Worm (Caenorhabditis elegans) whole organism, L2 larva: Measurements from ENCODE around the gene T16H12.13.
A peak's percentile ranks its signal among the peaks of the same experiment; 100 is the strongest.

Source experiments
- C34F6.9 ChIP-seq: fragments of 150-350 bp; optimal IDR thresholded peaks from 2 replicates; lab custom pipeline; 2014; ENCODE audit warnings: missing biosample characterization, missing genetic modification characterization
- F13H6.1 ChIP-seq: sonication (generic microtip); optimal IDR thresholded peaks from 2 replicates; lab custom pipeline; 2016; ENCODE audit warnings: missing genetic modification characterization, missing compliant biosample characterization
- R02D3.7 ChIP-seq: fragments of 150-350 bp; optimal IDR thresholded peaks from 2 replicates; lab custom pipeline; 2014; ENCODE audit warnings: missing biosample characterization, missing genetic modification characterization
- aly-2 ChIP-seq: fragments of 150-350 bp; optimal IDR thresholded peaks from 2 replicates; lab custom pipeline; 2014; ENCODE audit warnings: missing biosample characterization, missing genetic modification characterization
- ama-1 ChIP-seq: fragments of 150-350 bp; optimal IDR thresholded peaks from 2 replicates; lab custom pipeline; 2018; ENCODE audit warnings: inconsistent platforms
- ceh-16 ChIP-seq: fragments of 150-350 bp; optimal IDR thresholded peaks from 2 replicates; lab custom pipeline; 2014; ENCODE audit warnings: missing biosample characterization, missing genetic modification characterization
- ceh-82 ChIP-seq: fragments of 150-350 bp; optimal IDR thresholded peaks from 2 replicates; lab custom pipeline; 2014; ENCODE audit warnings: missing biosample characterization, missing genetic modification characterization
- crh-2 ChIP-seq: sonication (generic microtip); optimal IDR thresholded peaks from 2 replicates; lab custom pipeline; 2017; ENCODE audit warnings: missing biosample characterization, missing genetic modification characterization
- egl-27 ChIP-seq: sonication (generic microtip); optimal IDR thresholded peaks from 3 replicates; lab custom pipeline; 2017; ENCODE audit warnings: missing biosample characterization, missing genetic modification reagents, missing genetic modification characterization
- elt-1 ChIP-seq: fragments of 150-350 bp; optimal IDR thresholded peaks from 2 replicates; lab custom pipeline; 2014; ENCODE audit warnings: missing biosample characterization, missing genetic modification characterization
- fos-1 ChIP-seq: fragments of 150-350 bp; optimal IDR thresholded peaks from 2 replicates; lab custom pipeline; 2014; ENCODE audit warnings: missing biosample characterization, missing genetic modification characterization
- gmeb-1 ChIP-seq: fragments of 150-350 bp; optimal IDR thresholded peaks from 2 replicates; lab custom pipeline; 2014; ENCODE audit warnings: missing biosample characterization, missing genetic modification characterization
- lin-11 ChIP-seq: fragments of 150-350 bp; sonication (generic microtip); optimal IDR thresholded peaks from 2 replicates; lab custom pipeline; 2014; ENCODE audit warnings: missing biosample characterization, missing genetic modification characterization, inconsistent platforms, mixed read lengths
- lin-13 ChIP-seq: fragments of 150-350 bp; optimal IDR thresholded peaks from 2 replicates; lab custom pipeline; 2014; ENCODE audit warnings: missing biosample characterization, missing genetic modification reagents, missing genetic modification characterization
- lsy-2 ChIP-seq, 2 experiments: fragments of 150-350 bp in 1 of 2; sonication (generic microtip) in 1 of 2; optimal IDR thresholded peaks; 2 replicates each; lab custom pipeline; 2014 to 2017; ENCODE audit warnings: missing biosample characterization in 2 of 2, missing genetic modification characterization in 2 of 2
- mbf-1 ChIP-seq: sonication (generic microtip); optimal IDR thresholded peaks from 2 replicates; lab custom pipeline; 2017; ENCODE audit warnings: missing biosample characterization, missing genetic modification characterization
- mdl-1 ChIP-seq, 2 experiments: fragments of 150-350 bp in 1 of 2; sonication (generic microtip) in 1 of 2; optimal IDR thresholded peaks; 2 replicates each; lab custom pipeline; 2017; ENCODE audit warnings: missing biosample characterization in 2 of 2, missing genetic modification characterization in 2 of 2
- nhr-11 ChIP-seq: fragments of 150-350 bp; optimal IDR thresholded peaks from 2 replicates; lab custom pipeline; 2014; ENCODE audit warnings: missing biosample characterization, missing genetic modification characterization
- nhr-12 ChIP-seq: fragments of 150-350 bp; optimal IDR thresholded peaks from 2 replicates; lab custom pipeline; 2014; ENCODE audit warnings: missing biosample characterization, missing genetic modification characterization
- nhr-129 ChIP-seq: fragments of 150-350 bp; optimal IDR thresholded peaks from 2 replicates; lab custom pipeline; 2014; ENCODE audit warnings: missing biosample characterization, missing genetic modification characterization
- nhr-21 ChIP-seq: fragments of 150-350 bp; optimal IDR thresholded peaks from 2 replicates; lab custom pipeline; 2014; ENCODE audit warnings: missing biosample characterization, missing genetic modification characterization
- nhr-23 ChIP-seq: fragments of 150-350 bp; optimal IDR thresholded peaks from 2 replicates; lab custom pipeline; 2014; ENCODE audit warnings: missing biosample characterization, missing genetic modification reagents, missing genetic modification characterization
- nhr-237 ChIP-seq: fragments of 150-350 bp; optimal IDR thresholded peaks from 2 replicates; lab custom pipeline; 2014; ENCODE audit warnings: missing biosample characterization, missing genetic modification characterization
- nhr-6 ChIP-seq: fragments of 150-350 bp; optimal IDR thresholded peaks from 2 replicates; lab custom pipeline; 2014; ENCODE audit warnings: missing biosample characterization, missing genetic modification characterization
- sma-3 ChIP-seq: sonication (generic microtip); optimal IDR thresholded peaks from 2 replicates; lab custom pipeline; 2016; ENCODE audit warnings: missing genetic modification reagents, missing genetic modification characterization, missing compliant biosample characterization
- sma-9 ChIP-seq, 2 experiments: fragments of 150-350 bp in 1 of 2; sonication (generic microtip) in 1 of 2; optimal IDR thresholded peaks; 2 replicates each; lab custom pipeline; 2014 to 2016; ENCODE audit warnings: missing genetic modification characterization in 2 of 2, mild to moderate bottlenecking in 1 of 2, missing biosample characterization in 1 of 2, missing compliant biosample characterization in 1 of 2, missing genetic modification reagents in 1 of 2, moderate library complexity in 1 of 2
- unc-39 ChIP-seq: fragments of 150-350 bp; optimal IDR thresholded peaks from 2 replicates; lab custom pipeline; 2014; ENCODE audit warnings: missing biosample characterization, missing genetic modification characterization
- unc-55 ChIP-seq: fragments of 150-350 bp; sonication (generic microtip); optimal IDR thresholded peaks from 3 replicates; lab custom pipeline; 2014; ENCODE audit warnings: missing biosample characterization, missing genetic modification reagents, missing genetic modification characterization
- unc-62 ChIP-seq: fragments of 150-350 bp; optimal IDR thresholded peaks from 2 replicates; lab custom pipeline; 2014; ENCODE audit warnings: missing biosample characterization, missing genetic modification reagents, missing genetic modification characterization
- zag-1 ChIP-seq: fragments of 150-350 bp; optimal IDR thresholded peaks from 2 replicates; lab custom pipeline; 2014; ENCODE audit warnings: missing biosample characterization, missing genetic modification characterization
- ztf-1 ChIP-seq: fragments of 200-800 bp; sonication (Bioruptor generic); conservative IDR thresholded peaks from 2 replicates; pipeline ENCODE4 v1.3.6; 2022; ENCODE audit warnings: missing genetic modification characterization, missing compliant biosample characterization
- ztf-4 ChIP-seq: fragments of 150-350 bp; optimal IDR thresholded peaks from 2 replicates; lab custom pipeline; 2014; ENCODE audit warnings: missing biosample characterization, missing genetic modification characterization

The T16H12.13 gene

DNA sequence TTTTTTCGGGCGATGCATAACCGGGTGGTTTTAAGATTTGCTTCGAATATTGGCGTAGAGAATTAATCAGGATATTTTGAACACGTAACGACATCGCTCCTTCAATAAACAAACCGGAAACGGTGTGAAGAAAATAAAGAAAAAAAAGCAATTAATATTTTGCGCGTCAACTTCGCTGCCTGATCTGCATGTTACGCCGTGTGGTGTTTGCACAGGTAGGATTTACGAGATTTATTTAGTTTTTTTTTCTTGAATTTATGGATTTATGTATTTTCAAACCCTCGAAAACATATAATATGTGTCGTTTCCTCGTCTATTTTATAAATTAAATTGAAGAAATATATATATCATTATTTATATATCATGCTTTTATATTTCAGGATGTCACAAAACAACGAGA is 29.5 kb downstream of the T16H12.13 start, which contains the start of the genes ZK1128.1 and mett-10:
ZK1128.1 (minus strand) TSS at position 99 of the 400 bp plus-strand sequence.
mett-10 (plus strand) TSS at position 375 of the 400 bp plus-strand sequence.
- peak in 1 of 2 experiments; percentile 58 for TF ChIP-seq lsy-2 (tag; optimal IDR thresholded peaks at IDR 0.05; lab: Kevin White, UChicago)
- peak; percentile 66 for TF ChIP-seq R02D3.7 (tag; lab: Kevin White, UChicago)
- TF ChIP-seq C34F6.9 (tag; lab: Kevin White, UChicago) = peak; percentile 48
- no peak for TF ChIP-seq fos-1 (tag; lab: Kevin White, UChicago)
- no peak for TF ChIP-seq crh-2
- peak; percentile 60 for TF ChIP-seq gmeb-1
- no peak for TF ChIP-seq elt-1
- no peak for TF ChIP-seq mdl-1 (tag; optimal IDR thresholded peaks at IDR 0.05; lab: Kevin White, UChicago)
- peak; percentile 54 for TF ChIP-seq unc-55 (GFP tag; lab: Kevin White, UChicago)
- TF ChIP-seq, all 48 proteins: peak for 5

DNA sequence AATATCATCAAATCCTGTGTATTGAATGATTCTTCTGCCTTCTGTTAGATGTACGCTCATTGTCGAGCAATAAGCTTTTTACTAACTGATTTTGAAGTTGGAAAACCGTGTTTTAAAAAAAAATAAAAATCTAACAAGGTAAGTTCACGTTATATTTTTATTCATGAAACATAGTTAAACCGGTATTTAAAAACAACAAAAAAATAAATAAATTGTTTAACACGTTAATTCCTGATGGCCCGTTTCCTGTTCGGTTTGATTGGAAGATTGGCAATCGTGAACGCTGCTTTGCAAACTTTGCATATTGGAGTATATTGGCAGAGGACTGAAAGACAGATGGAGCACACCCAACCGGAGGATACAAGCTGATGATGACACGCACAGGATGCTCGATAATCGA is 33.6 kb downstream of the T16H12.13 start, which contains the start of gene ZK1128.3:
ZK1128.3 (minus strand) TSS at position 101 of the 400 bp plus-strand sequence.
- TF ChIP-seq F13H6.1 (tag; lab: Kevin White, UChicago) = no peak
- TF ChIP-seq egl-27 (tag; lab: Kevin White, UChicago) = no peak
- no peak for TF ChIP-seq nhr-23 (tag; lab: Kevin White, UChicago)
- TF ChIP-seq fos-1 (tag; lab: Kevin White, UChicago) = no peak
- no peak for TF ChIP-seq nhr-6 (tag; lab: Kevin White, UChicago)
- no peak for TF ChIP-seq ztf-1 (GFP tag; lab: Robert Waterston, UW)
- no peak for TF ChIP-seq nhr-21 (tag; lab: Kevin White, UChicago)
- no peak for TF ChIP-seq nhr-11 (tag; lab: Kevin White, UChicago)
- TF ChIP-seq lin-11 (tag; lab: Kevin White, UChicago) = no peak
- TF ChIP-seq ztf-4 (tag; lab: Kevin White, UChicago) = no peak
- TF ChIP-seq ceh-16 (tag; lab: Kevin White, UChicago) = no peak

DNA sequence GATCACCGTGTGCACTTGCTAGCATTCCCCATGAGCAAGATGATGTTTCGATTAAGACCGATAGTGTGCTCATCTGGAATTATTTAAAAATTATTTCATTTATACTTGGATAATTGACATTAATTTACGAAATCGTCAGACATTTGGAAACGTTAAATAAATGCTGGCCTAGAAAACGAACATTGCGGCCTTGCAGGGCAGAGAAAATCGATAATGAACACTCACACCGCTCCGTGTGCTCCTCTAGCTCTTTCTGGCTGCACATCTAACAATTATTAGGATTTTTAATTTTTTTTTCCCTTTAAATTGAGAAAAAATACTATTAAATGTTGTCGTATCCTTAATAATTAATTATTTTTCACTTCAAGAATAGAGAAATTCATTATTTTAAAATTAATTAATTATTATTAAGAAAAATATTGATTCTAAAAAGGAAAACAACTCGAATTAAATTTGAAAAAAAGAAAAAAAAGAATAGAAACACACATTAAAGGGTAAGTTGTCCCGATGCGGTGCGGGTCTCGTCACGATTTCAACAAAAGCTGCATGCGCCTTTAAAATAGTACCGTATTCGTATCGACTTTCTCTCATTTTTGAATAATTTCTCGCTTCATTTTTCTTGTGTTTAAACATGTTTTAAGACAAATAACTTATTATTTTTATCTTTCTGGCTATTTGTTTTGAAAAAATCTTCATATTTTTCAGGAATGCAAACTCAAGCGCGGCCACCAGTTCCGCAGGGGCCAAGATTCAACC is 35.1 kb downstream of the T16H12.13 start, which contains the start of the genes gtf-2H3 and ham-3:
gtf-2H3 (minus strand) TSS at position 73 of the 756 bp plus-strand sequence.
ham-3 (plus strand) TSS at position 706 of the 756 bp plus-strand sequence.
- TF ChIP-seq C34F6.9 (tag; lab: Kevin White, UChicago) (peak; percentile 40), lsy-2 (tag; optimal IDR thresholded peaks at IDR 0.05; lab: Kevin White, UChicago) (peak in 1 of 2 experiments; percentile 13), ama-1 (lab: Kevin White, UChicago) (no peak), mbf-1 (no peak), unc-39 (tag; lab: Kevin White, UChicago) (no peak), lin-13 (GFP tag; lab: Kevin White, UChicago) (no peak), unc-55 (GFP tag; lab: Kevin White, UChicago) (peak; percentile 34), unc-62 (GFP tag; lab: Kevin White, UChicago) (no peak)

DNA sequence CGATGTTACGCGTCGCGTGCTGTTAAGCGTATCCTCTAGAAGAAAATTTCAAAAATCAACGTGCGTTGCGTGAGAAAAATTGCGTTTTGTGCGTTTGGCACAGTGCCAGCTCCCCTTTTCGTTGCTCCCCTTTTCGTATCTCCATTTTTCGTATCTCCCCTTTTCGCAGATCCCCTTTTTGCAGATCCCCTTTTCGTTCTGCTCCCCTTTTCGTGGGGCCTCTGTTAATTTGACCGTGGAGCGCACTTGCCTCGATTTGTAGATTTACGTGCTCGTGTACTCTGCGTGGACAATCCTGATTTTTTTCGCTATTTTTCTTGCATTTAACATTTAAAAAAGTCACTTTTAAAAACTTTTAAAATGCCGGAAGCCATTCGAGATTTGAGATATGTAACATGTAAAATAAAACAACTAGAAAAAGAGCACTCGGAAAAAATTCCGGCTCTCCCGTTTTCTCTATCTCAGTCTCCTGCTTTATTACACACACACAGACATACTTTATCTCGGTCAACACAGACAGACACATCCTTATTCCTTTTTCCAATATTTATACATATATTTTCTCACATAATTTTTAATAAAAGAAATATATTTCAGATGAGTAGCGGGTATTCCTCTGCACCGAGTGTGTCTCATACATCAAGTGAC is 38.5 kb downstream of the T16H12.13 start, which contains the start of gene ttll-4:
ttll-4 (plus strand) TSS at position 598 of the 648 bp plus-strand sequence.
- TF ChIP-seq F13H6.1 (tag; lab: Kevin White, UChicago) (peak; percentile 49), nhr-12 (tag; lab: Kevin White, UChicago) (no peak), nhr-129 (tag; lab: Kevin White, UChicago) (peak; percentile 14), ztf-1 (GFP tag; lab: Robert Waterston, UW) (no peak), C34F6.9 (tag; lab: Kevin White, UChicago) (peak; percentile 55), sma-3 (peak; percentile 1), lin-13 (GFP tag; lab: Kevin White, UChicago) (peak; percentile 53), aly-2 (no peak), egl-27 (tag; lab: Kevin White, UChicago) (no peak), unc-55 (GFP tag; lab: Kevin White, UChicago) (peak; percentile 44), lsy-2 (tag; optimal IDR thresholded peaks at IDR 0.05; lab: Kevin White, UChicago) (peak; percentile 50 to 59), sma-9 (GFP tag; optimal IDR thresholded peaks at IDR 0.05; lab: Kevin White, UChicago) (peak; percentile 23), sma-9 (tag; optimal IDR thresholded peaks at IDR 0.05; lab: Kevin White, UChicago) (no peak), ama-1 (lab: Kevin White, UChicago) (no peak), fos-1 (tag; lab: Kevin White, UChicago) (no peak), ceh-82 (tag; lab: Kevin White, UChicago) (no peak), zag-1 (tag; lab: Kevin White, UChicago) (peak; percentile 1), nhr-237 (tag; lab: Kevin White, UChicago) (no peak)
